Fruit fly (Drosophila melanogaster): ENCODE results near the gene CG13605.

The CG13605 gene

DNA sequence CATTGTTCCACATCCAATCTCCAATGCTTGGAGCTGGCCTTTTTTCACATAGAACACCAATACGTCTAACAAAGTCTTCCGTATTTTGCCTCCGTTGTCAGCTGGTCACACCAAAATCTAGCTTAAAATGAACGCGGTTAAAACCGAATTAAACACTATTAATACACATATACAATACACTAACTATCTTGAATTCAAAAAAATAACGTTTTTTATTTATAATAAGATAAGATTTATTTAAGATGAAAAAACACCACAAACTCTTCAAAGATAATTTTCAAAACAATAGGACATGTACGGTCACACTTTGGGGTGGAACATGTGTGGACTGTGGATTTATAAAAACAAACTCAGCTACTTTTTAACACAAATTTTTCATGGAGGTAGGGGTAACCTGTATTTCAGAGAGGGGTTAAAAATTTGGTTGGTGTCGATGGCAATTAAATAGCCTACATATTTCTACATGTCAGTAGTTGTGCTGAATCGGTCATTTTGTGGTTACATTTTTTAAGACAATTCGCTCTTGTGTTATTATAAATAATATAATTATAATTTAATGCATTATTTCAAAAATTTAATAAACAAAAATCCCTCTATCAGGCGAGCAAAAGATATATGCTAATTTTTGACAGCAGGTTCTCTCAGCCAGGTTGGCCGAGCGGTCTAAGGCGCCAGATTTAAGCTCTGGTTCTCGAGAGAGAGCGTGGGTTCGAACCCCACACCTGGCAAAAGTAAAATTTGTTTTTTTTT, at the start of gene CG13605:
Gene CG13605 (minus strand): TSS at position 70 of the 750 bp plus-strand sequence.
- TF ChIP-seq CG8478 (optimal IDR thresholded peaks at IDR 0.05), result no peak
- no peak for TF ChIP-seq CTCF (optimal IDR thresholded peaks at IDR 0.05)

DNA sequence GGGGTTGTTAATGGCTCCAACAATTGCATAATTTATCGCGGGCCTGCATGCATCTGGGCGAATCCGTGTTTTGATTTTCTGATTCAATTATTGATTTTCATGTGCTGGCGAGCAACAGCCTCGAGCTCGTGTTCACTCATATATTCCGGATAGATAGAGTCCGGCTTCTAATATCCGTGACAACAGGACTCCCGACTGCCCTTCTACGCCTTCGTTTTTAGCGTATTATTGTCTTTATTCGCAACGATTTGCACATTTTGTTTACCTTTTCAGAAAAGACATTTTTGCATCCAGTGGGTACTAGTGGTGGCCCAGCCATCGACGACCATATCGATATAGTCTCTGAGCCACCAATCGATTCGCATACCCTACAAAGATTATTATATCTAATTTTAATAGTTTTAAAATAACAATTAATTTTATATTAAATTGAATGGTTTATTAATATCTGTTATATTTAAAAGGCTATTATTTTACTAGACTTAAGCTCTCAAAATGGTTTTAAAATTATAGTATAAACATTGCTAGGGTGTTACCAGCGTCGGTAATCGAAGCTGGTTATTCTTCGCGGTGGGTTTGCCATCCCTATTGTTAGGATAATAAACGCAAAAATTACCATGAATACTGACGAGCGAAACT, 49.1 kb upstream of the CG13605 start, which contains the start of the genes Myo95E and TBC1d7:
Gene Myo95E (minus strand): TSS at position 326 of the 639 bp plus-strand sequence.
Gene TBC1d7 (plus strand): TSS at position 555 of the 639 bp plus-strand sequence.
- TF ChIP-seq CG8478 (optimal IDR thresholded peaks at IDR 0.05) (no peak), CTCF (optimal IDR thresholded peaks at IDR 0.05) (no peak)

DNA sequence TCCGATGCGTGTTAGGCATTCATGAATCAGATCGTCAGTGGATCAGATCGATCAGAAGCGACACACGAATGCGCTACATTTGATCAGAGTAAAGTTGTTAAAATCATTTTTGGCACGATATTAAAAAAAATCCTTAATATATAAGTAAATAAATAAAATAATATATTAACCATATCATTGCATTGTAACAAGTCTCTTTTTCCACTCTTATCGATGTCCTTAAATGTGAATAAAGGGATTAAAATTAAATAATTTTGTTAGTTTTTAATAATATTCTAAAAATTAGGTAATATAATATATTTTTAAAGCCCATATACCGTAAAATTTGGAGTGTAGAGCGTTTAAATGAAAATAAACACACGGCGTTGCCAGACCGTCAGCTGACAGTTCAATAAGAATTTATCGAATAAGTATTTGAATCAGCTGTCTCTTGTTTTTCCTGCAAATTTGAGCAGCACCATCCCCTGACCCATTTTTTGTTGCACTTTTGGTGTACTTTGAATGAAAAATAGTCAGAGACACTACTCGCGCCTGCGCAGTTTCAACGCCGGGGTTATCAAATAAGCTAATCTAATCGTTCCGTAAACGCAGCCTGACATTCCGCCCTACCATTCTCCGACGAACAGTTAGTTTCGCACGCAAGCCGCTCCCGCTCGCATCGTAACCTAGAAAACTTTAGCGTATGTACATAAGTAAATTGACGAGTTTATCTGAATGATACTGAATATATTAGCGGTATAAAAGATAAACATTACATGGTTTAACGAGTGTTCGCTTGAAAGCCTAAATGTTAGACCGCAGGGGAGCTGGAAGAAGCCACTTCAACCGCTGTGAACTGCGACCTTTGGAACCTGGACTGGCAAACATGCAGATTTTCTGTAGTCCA, 40.0 kb upstream of the CG13605 start, which contains the start of the genes p38a and CG6178:
Gene p38a (minus strand): TSS at position 398 of the 886 bp plus-strand sequence.
Gene CG6178 (plus strand): TSS at position 424 of the 886 bp plus-strand sequence.
- no peak for TF ChIP-seq CTCF (optimal IDR thresholded peaks at IDR 0.05)
- no peak for TF ChIP-seq CG8478 (optimal IDR thresholded peaks at IDR 0.05)

DNA sequence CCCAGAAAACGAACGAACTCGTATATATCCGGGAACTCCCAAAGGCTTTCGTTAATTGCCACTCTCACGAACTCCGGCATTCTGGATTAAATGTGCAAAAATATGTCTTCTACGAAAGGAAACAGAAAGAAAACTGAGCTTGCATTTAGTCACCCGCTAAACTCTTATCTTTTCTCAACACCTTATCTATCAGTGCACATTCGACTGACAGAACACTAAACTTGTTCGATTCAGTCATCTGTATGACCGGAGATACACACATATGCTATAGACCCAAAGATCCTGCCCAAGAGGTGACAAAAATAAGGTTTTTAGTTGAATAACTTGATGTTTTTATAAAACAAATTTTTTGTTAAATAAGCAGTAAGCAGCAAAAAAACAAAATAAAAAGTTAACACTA, 37.9 kb upstream of the CG13605 start, which contains the start of gene p38c:
Gene p38c (minus strand): TSS at position 101 of the 400 bp plus-strand sequence.
- no peak for TF ChIP-seq CG8478 (optimal IDR thresholded peaks at IDR 0.05)
- no peak for TF ChIP-seq CTCF (optimal IDR thresholded peaks at IDR 0.05)

DNA sequence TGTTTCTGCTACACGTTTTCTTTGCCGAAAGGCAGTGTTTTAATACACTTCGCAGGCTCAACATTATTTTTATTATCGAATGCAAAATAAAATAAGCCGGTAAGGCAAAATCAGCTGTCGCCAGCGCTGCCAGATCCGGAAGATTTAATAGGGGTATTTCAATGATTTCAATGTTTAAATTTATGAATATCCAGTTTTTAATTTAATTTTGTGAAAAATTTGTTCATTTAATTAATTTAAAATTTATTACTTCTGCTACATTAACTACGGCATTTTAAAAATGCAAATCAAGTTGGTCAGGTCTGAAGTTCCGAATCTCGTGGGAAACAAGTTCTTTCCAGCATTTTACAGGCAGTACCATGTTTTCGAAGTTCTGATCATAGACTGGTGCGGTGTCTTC, 36.6 kb upstream of the CG13605 start, which contains the start of gene Slimp:
Gene Slimp (minus strand): TSS at position 130 of the 400 bp plus-strand sequence.
- TF ChIP-seq CG8478 (optimal IDR thresholded peaks at IDR 0.05) (no peak), CTCF (optimal IDR thresholded peaks at IDR 0.05) (no peak)

DNA sequence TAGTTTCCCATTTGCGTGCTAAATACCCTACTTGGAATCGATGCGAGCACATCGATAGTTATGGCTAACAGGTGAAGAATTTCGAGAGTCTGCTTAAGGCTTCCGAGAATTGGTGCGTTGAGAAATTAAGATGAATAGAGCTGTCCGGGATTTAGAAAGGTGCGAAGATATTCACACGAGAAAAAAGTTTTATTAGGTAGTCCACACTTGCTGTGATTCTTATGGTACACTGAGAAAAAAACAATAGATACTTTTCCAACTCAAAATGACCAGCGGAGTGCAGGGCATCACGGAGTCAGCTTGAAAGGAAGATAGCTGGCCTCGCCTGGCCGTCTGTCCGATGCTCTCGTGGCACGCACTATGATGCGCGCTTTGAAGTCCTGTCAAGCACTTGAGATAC, 32.4 kb upstream of the CG13605 start:
- TF ChIP-seq CTCF (optimal IDR thresholded peaks at IDR 0.05) (no peak), CG8478 (optimal IDR thresholded peaks at IDR 0.05) (no peak)

DNA sequence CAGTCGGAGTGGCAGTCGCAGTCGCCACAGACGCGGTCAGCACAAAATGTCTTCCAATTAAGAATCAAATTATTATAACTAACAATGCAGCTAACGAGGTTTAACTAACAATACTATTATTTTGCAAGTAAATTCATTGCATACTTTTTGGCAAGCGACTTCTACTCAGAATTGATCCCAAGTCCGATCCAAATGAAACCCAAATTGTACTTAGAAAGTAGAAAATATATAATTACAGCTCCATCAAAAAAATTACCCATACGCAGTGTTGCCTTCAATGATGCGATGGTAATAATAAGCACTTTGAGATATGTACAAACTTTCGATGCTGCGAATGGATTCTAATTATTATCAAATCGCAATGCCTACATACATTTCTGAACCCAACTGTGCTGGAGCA, 31.6 kb upstream of the CG13605 start:
- no peak for TF ChIP-seq CTCF (optimal IDR thresholded peaks at IDR 0.05)
- TF ChIP-seq CG8478 (optimal IDR thresholded peaks at IDR 0.05), result no peak

DNA sequence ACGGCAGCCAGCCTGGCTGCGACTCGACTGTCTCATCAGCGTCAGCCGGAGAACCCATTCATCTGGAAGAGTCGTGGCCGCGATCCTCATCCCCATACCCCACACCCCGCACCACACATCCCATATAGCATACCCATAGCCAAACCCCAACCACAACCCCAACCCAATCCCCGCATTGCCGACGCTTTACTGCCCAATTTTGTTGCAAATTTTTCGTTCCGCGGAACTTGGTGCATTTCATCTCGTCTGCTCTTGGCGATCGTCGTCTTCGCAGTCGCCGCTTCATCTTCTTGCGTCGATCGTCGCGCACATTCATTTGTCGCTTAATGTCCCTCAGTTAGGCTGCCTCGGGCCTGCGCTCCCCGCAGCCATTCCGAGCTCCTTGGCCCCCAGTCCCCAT, 31.2 kb upstream of the CG13605 start:
- no peak for TF ChIP-seq CG8478 (optimal IDR thresholded peaks at IDR 0.05)

DNA sequence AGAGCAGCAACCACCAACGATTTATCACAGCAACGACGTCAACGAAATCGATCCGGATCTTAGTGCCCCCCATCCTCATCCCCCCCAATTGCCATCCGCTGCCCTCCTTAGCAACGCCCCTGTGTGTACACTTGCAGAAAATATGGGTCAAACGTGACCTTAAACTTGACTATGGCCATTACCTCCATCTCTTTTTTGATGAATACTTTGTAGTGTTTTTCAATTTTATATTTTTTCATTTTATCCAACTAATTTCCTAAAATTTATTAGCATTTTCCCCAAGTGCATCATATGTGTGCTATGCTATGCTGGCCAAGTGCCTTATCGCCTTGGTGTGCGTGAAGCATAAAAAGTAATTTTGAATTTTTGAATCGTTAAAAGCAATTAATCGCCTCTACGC, 30.8 kb upstream of the CG13605 start:
- no peak for TF ChIP-seq CG8478 (optimal IDR thresholded peaks at IDR 0.05)
- TF ChIP-seq CTCF (optimal IDR thresholded peaks at IDR 0.05), result no peak

DNA sequence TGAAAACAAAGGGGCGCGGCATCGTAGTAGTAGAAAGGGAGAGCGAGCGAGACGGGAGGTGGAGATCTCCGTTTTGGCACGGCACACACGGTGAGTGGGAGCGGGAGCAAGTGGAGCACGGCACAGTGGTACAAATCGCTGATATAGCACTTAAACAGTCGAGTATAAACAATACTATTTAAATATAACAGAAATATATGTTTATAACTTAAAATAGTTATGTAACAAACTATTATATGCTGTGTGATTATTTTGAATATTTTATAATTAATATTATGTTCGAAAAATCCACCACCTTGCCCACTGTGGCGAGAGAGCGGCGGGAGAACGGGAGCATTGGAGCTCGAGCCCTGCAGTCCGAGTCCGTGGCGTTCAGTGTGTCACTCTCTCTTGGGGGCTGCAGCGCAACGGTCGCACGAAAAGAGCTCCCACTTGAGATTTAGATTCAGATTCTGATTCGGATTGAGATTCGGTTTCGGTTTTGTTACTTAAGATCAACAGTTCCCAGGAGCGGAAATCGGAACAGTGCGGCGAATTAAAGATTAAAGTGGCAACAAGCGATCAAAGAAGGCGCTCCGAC, 28.9 kb upstream of the CG13605 start, which contains the start of gene Kal1:
Gene Kal1 (plus strand): TSS at position 383 of the 580 bp plus-strand sequence.
- TF ChIP-seq CTCF (optimal IDR thresholded peaks at IDR 0.05) (no peak), CG8478 (optimal IDR thresholded peaks at IDR 0.05) (no peak)

DNA sequence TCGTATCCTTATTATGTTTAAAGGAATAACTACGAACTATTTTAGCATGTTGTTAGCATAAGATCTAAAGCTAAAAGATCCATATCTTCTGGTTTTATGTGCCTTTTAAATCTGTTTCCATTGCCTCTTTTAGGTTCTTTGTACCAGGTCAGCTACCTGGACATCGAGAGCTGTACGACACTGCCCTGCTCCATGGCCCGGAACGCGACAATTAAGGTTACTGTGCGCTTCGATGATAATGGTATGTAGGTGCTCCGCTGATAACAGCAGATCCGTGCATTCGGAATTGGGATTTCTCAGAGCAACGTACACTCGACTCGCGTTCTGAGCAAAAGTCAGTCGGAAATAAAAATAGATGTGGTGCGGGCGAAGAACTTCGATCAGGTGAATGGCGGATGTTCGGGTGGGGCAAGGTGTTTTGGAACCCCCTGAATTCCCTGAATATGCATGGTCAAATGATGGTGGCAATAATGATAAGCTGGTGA, 27.5 kb upstream of the CG13605 start:
- no peak for TF ChIP-seq CG8478 (optimal IDR thresholded peaks at IDR 0.05)
- no peak for TF ChIP-seq CTCF (optimal IDR thresholded peaks at IDR 0.05)

DNA sequence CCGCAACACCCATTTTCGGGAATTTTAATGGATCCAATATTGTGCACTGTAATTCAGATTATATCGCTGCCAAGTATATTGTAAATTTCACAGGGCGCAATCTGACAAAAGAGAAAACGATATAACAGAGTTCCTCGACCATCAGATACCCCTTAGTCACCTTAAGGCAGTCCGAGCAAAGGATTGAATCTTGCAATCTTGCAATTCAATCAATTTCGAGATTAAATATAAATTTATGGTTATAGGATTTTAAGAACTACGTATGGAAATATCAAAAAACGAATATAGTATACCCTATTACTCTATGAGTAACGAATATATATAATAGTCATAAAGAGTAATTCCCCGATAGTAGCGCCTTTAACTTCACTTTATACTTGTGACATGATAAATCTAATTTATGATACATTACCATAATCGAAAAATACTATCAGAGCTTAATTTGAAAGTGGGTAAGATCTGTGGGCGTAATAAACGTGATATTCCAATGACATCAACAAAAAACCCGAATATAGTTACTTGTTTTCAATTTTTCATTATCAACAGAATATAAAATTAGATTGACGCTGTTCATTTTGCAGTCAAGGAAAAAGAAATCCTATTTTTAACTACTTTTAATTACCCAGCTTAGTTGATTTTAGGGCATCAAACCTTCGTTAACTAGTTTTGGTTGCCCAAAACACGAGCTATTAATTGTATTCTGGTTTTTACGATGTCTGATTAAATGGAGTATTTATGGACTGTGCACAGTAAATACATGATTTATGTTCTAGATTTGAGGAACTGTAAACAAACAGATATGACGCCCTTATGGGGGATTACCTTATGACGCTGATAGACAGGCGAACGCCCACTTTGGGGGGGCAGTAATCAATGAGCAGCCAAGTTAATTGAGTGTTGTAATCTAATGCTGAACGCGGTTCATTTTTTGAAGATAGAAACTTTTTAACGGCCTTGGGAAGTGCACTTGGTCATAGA, 26.6 kb upstream of the CG13605 start:
- no peak for TF ChIP-seq CTCF (optimal IDR thresholded peaks at IDR 0.05)
- TF ChIP-seq CG8478 (optimal IDR thresholded peaks at IDR 0.05), result no peak

DNA sequence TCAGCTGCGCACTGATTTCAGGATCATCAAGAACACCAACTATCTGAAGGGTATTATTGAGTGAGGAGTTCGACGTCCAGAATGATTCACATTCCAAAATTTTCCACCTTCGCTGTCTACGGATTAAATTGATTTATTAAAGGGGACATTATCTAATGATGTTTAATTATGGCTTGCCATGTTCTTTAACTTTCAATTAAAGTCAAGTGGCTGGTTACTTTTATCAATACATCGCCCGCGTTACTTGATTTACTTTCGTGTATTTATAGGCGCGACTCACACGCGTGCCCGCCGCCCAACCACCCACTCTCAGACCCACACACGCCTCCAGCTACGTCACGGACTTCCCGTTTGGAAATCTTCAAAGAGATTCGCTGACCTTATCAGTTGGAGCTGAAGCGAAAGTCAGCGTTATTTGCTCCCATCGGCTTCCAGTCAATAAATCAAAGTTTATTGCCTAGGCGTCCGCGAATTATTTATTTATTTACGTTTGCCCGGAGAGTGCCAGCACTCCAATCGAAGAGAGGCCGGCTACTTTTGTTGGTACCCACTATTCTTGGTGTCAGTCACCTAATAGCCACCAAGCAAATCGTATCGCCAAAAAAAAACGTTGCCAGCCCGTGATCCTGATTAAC, 25.2 kb upstream of the CG13605 start, which contains the start of gene Npc2f:
Gene Npc2f (plus strand): TSS at position 585 of the 635 bp plus-strand sequence.
- no peak for TF ChIP-seq CTCF (optimal IDR thresholded peaks at IDR 0.05)
- no peak for TF ChIP-seq CG8478 (optimal IDR thresholded peaks at IDR 0.05)

Data from S2 (cell line).